Worm (Caenorhabditis elegans) whole organism, midembryonic: Measurements from ENCODE around the gene ptp-3.

Experiments
- flt-1 ChIP-seq: fragments of 200-800 bp; sonication (Bioruptor generic); IDR thresholded peaks from 2 replicates; pipeline ENCODE4 v1.3.6; 2022; ENCODE audit warnings: missing genetic modification characterization, missing compliant biosample characterization
- klf-2 ChIP-seq: fragments of 200-800 bp; sonication (Bioruptor generic); conservative IDR thresholded peaks from 2 replicates; pipeline ENCODE4 v1.3.6; 2022; ENCODE audit warnings: missing genetic modification reagents, missing genetic modification characterization, missing compliant biosample characterization
- tab-1 ChIP-seq: fragments of 200-800 bp; sonication (Bioruptor generic); IDR thresholded peaks from 2 replicates; pipeline ENCODE4 v1.3.6; 2022; ENCODE audit warnings: missing genetic modification characterization, missing compliant biosample characterization
- ztf-29 ChIP-seq: fragments of 200-800 bp; sonication (Bioruptor generic); IDR thresholded peaks from 2 replicates; pipeline ENCODE4 v1.3.6; 2022; ENCODE audit warnings: missing genetic modification reagents, missing genetic modification characterization, missing compliant biosample characterization

DNA sequence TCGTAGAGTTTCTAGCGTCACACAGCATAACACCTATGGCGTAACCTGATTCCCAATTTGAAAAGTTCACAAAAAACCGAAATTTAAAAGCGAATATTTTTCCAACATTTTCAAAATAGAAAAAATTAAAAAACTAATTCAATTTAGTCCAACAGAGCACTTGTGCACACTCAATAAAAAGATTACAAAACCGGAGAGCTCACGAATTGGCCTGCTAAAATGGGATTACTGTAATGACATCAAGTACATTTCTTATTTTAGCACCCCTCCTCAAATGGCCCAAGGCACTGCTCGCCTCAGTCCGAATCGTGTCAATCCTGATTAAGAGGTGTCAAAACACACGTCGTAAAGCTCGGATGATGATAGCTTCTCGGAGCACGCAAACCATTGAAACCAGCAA, 57.5 kb downstream of the ptp-3 start:
- no peak for TF ChIP-seq flt-1 (GFP tag; lab: Robert Waterston, UW)
- TF ChIP-seq ztf-29 (GFP tag; lab: Robert Waterston, UW) = no peak
- TF ChIP-seq tab-1 (GFP tag; lab: Robert Waterston, UW) = no peak
- TF ChIP-seq klf-2 (GFP tag; lab: Robert Waterston, UW) = no peak
